Worm (Caenorhabditis elegans) whole organism, L1 larva: Measurements from ENCODE around the gene gcy-18.

Source experiments
- C16A3.4 ChIP-seq: fragments of 150-350 bp; optimal IDR thresholded peaks from 2 replicates; lab custom pipeline; 2014; ENCODE audit warnings: missing biosample characterization, missing genetic modification characterization
- C34B4.2 ChIP-seq: sonication (generic microtip); optimal IDR thresholded peaks from 2 replicates; lab custom pipeline; 2017; ENCODE audit warnings: mild to moderate bottlenecking, missing genetic modification characterization, missing compliant biosample characterization
- F16B12.6 ChIP-seq: fragments of 150-350 bp; optimal IDR thresholded peaks from 2 replicates; lab custom pipeline; 2014; ENCODE audit warnings: missing biosample characterization, missing genetic modification characterization
- Y116A8C.19 ChIP-seq: sonication (generic microtip); optimal IDR thresholded peaks from 2 replicates; lab custom pipeline; 2016; ENCODE audit warnings: missing compliant biosample characterization, missing genetic modification characterization, borderline replicate concordance
- blmp-1 ChIP-seq: fragments of 150-350 bp; optimal IDR thresholded peaks from 2 replicates; lab custom pipeline; 2014; ENCODE audit warnings: missing biosample characterization, missing genetic modification characterization
- ceh-8 ChIP-seq: fragments of 200-800 bp; sonication (Bioruptor generic); optimal IDR thresholded peaks from 2 replicates; lab custom pipeline; 2018; ENCODE audit warnings: mild to moderate bottlenecking, missing genetic modification characterization, moderate library complexity, missing compliant biosample characterization
- ces-1 ChIP-seq: fragments of 150-350 bp; optimal IDR thresholded peaks from 2 replicates; lab custom pipeline; 2014; ENCODE audit warnings: missing biosample characterization, missing genetic modification reagents, missing genetic modification characterization
- dpl-1 ChIP-seq, 3 experiments: fragments of 150-350 bp in 2 of 3; sonication (generic microtip) in 1 of 3; optimal IDR thresholded peaks; 2 replicates each; lab custom pipeline; 2014 to 2017; ENCODE audit warnings: missing biosample characterization in 3 of 3, missing genetic modification characterization in 3 of 3, missing genetic modification reagents in 3 of 3
- dsc-1 ChIP-seq: sonication (generic microtip); optimal IDR thresholded peaks from 2 replicates; lab custom pipeline; 2016; ENCODE audit warnings: mild to moderate bottlenecking, missing genetic modification characterization, missing compliant biosample characterization
- efl-1 ChIP-seq, 4 experiments: fragments of 150-350 bp; optimal IDR thresholded peaks in 3 of 4; peaks in 1 of 4; 1 replicate in 1 of 4; 2 replicates in 3 of 4; lab custom pipeline; 2014; ENCODE audit warnings: missing biosample characterization in 2 of 4, missing genetic modification characterization in 2 of 4, missing genetic modification reagents in 2 of 4
- efl-3 ChIP-seq: fragments of 200-800 bp; sonication (Bioruptor generic); optimal IDR thresholded peaks from 2 replicates; lab custom pipeline; 2018; ENCODE audit warnings: mild to moderate bottlenecking, missing genetic modification characterization, missing compliant biosample characterization
- elt-2 ChIP-seq: sonication (generic microtip); optimal IDR thresholded peaks from 2 replicates; lab custom pipeline; 2016; ENCODE audit warnings: missing genetic modification characterization, mild to moderate bottlenecking, inconsistent platforms, missing compliant biosample characterization, missing genetic modification reagents
- ets-5 ChIP-seq: fragments of 200-800 bp; sonication (Bioruptor generic); IDR thresholded peaks from 2 replicates; pipeline ENCODE4 v1.3.6; 2022; ENCODE audit warnings: missing genetic modification characterization, missing compliant biosample characterization
- fkh-4 ChIP-seq: sonication (generic microtip); optimal IDR thresholded peaks from 2 replicates; lab custom pipeline; 2016; ENCODE audit warnings: missing compliant biosample characterization, missing genetic modification characterization, borderline replicate concordance
- fkh-8 ChIP-seq: sonication (generic microtip); optimal IDR thresholded peaks from 2 replicates; lab custom pipeline; 2016; ENCODE audit warnings: mild to moderate bottlenecking, missing genetic modification characterization, missing compliant biosample characterization
- grh-1 ChIP-seq: fragments of 200-800 bp; sonication (Bioruptor generic); IDR thresholded peaks from 2 replicates; pipeline ENCODE4 v1.3.6; 2022; ENCODE audit warnings: missing genetic modification reagents, missing genetic modification characterization, missing compliant biosample characterization
- hlh-4 ChIP-seq: sonication (generic microtip); optimal IDR thresholded peaks from 2 replicates; lab custom pipeline; 2016; ENCODE audit warnings: mild to moderate bottlenecking, missing genetic modification characterization, missing compliant biosample characterization
- hpl-2 ChIP-seq: fragments of 150-350 bp; optimal IDR thresholded peaks from 2 replicates; lab custom pipeline; 2014; ENCODE audit warnings: missing biosample characterization, missing genetic modification reagents, missing genetic modification characterization
- jun-1 ChIP-seq: fragments of 150-350 bp; optimal IDR thresholded peaks from 2 replicates; lab custom pipeline; 2014; ENCODE audit warnings: missing biosample characterization, missing genetic modification reagents, missing genetic modification characterization
- lin-13 ChIP-seq: fragments of 150-350 bp; optimal IDR thresholded peaks from 2 replicates; lab custom pipeline; 2014; ENCODE audit warnings: missing biosample characterization, missing genetic modification reagents, missing genetic modification characterization
- lin-14 ChIP-seq: fragments of 200-800 bp; sonication (Bioruptor generic); optimal IDR thresholded peaks from 2 replicates; lab custom pipeline; 2018; ENCODE audit warnings: mild to moderate bottlenecking, missing genetic modification characterization, moderate library complexity, missing compliant biosample characterization
- lin-15B ChIP-seq: fragments of 150-350 bp; sonication (generic microtip); optimal IDR thresholded peaks from 3 replicates; lab custom pipeline; 2014; ENCODE audit warnings: missing biosample characterization, missing genetic modification characterization
- lin-39 ChIP-seq: fragments of 150-350 bp; optimal IDR thresholded peaks from 2 replicates; lab custom pipeline; 2014; ENCODE audit warnings: missing biosample characterization, missing genetic modification reagents, missing genetic modification characterization
- lsy-2 ChIP-seq, 2 experiments: fragments of 150-350 bp; optimal IDR thresholded peaks; 2 replicates each; lab custom pipeline; 2014; ENCODE audit warnings: missing biosample characterization in 2 of 2, missing genetic modification characterization in 2 of 2
- nhr-19 ChIP-seq: fragments of 200-800 bp; sonication (Bioruptor generic); conservative IDR thresholded peaks from 2 replicates; pipeline ENCODE4 v1.3.6; 2022; ENCODE audit warnings: missing genetic modification characterization, missing compliant biosample characterization
- nhr-47 ChIP-seq: sonication (generic microtip); optimal IDR thresholded peaks from 2 replicates; lab custom pipeline; 2016; ENCODE audit warnings: mild to moderate bottlenecking, missing genetic modification characterization, moderate library complexity, missing compliant biosample characterization
- nhr-76 ChIP-seq: sonication (generic microtip); optimal IDR thresholded peaks from 2 replicates; lab custom pipeline; 2017; ENCODE audit warnings: missing biosample characterization, missing genetic modification characterization
- nhr-84 ChIP-seq: sonication (generic microtip); optimal IDR thresholded peaks from 2 replicates; lab custom pipeline; 2017; ENCODE audit warnings: missing biosample characterization, missing genetic modification characterization
- nhr-85 ChIP-seq: sonication (generic microtip); peaks from one replicate; lab custom pipeline; 2016; ENCODE audit warnings: missing genetic modification characterization, inconsistent platforms, missing compliant biosample characterization
- pag-3 ChIP-seq: sonication (generic microtip); optimal IDR thresholded peaks from 2 replicates; lab custom pipeline; 2017; ENCODE audit warnings: missing genetic modification characterization, mild to moderate bottlenecking, missing compliant biosample characterization, antibody characterized with exemption, borderline replicate concordance; ENCODE audit not compliant: insufficient read depth
- pax-3 ChIP-seq: fragments of 200-800 bp; sonication (Bioruptor generic); optimal IDR thresholded peaks from 2 replicates; lab custom pipeline; 2018; ENCODE audit warnings: mild to moderate bottlenecking, missing genetic modification characterization, moderate library complexity, missing compliant biosample characterization
- pqm-1 ChIP-seq: sonication (generic microtip); optimal IDR thresholded peaks from 3 replicates; lab custom pipeline; 2017; ENCODE audit warnings: missing biosample characterization, missing genetic modification characterization
- snpc-4 ChIP-seq: fragments of 150-350 bp; optimal IDR thresholded peaks from 2 replicates; lab custom pipeline; 2014; ENCODE audit warnings: missing biosample characterization, missing genetic modification characterization
- sptf-1 ChIP-seq: fragments of 150-350 bp; optimal IDR thresholded peaks from 2 replicates; lab custom pipeline; 2014; ENCODE audit warnings: missing biosample characterization, missing genetic modification characterization
- sup-37 ChIP-seq: fragments of 200-800 bp; sonication (Bioruptor generic); optimal IDR thresholded peaks from 2 replicates; lab custom pipeline; 2018; ENCODE audit warnings: mild to moderate bottlenecking, missing genetic modification characterization, missing compliant biosample characterization
- tbx-2 ChIP-seq: sonication (generic microtip); optimal IDR thresholded peaks from 2 replicates; lab custom pipeline; 2016; ENCODE audit warnings: missing genetic modification characterization, missing compliant biosample characterization
- tlp-1 ChIP-seq: fragments of 150-350 bp; optimal IDR thresholded peaks from 2 replicates; lab custom pipeline; 2014; ENCODE audit warnings: missing biosample characterization, missing genetic modification characterization
- unc-30 ChIP-seq: sonication (generic microtip); optimal IDR thresholded peaks from 2 replicates; lab custom pipeline; 2017; ENCODE audit warnings: missing biosample characterization, missing genetic modification characterization
- vab-15 ChIP-seq: sonication (generic microtip); optimal IDR thresholded peaks from 2 replicates; lab custom pipeline; 2017; ENCODE audit warnings: missing genotype, mild to moderate bottlenecking, missing genetic modification characterization, missing compliant biosample characterization
- ztf-11 ChIP-seq, 2 experiments: sonication (generic microtip); optimal IDR thresholded peaks; 2 replicates each; lab custom pipeline; 2016 to 2017; ENCODE audit warnings: missing genetic modification characterization in 2 of 2, missing biosample characterization in 1 of 2, missing compliant biosample characterization in 1 of 2

Gene gcy-18

ce11 chrIV:12883190-12883589, 23.3 kb downstream of the gcy-18 start, which contains the start of gene ZK896.4:
ZK896.4 (minus strand) TSS chrIV:12883290.
- TF ChIP-seq sup-37 (GFP tag; lab: Kevin White, UChicago): no peak
- TF ChIP-seq F16B12.6: no peak
- TF ChIP-seq blmp-1 (tag; lab: Kevin White, UChicago): no peak
- no peak for TF ChIP-seq grh-1 (GFP tag; lab: Robert Waterston, UW)
- TF ChIP-seq lin-13 (GFP tag; lab: Kevin White, UChicago): no peak
- no peak for TF ChIP-seq fkh-4 (tag; lab: Kevin White, UChicago)
- TF ChIP-seq ztf-11 (tag; optimal IDR thresholded peaks at IDR 0.05; lab: Kevin White, UChicago): no peak
- TF ChIP-seq snpc-4: no peak
- TF ChIP-seq nhr-84 (tag; lab: Kevin White, UChicago): no peak
- TF ChIP-seq lin-14 (GFP tag; lab: Kevin White, UChicago): no peak
- no peak for TF ChIP-seq C34B4.2 (tag; lab: Kevin White, UChicago)

ce11 chrIV:12886012-12886411, 26.1 kb downstream of the gcy-18 start:
- TF ChIP-seq dpl-1 (GFP tag; optimal IDR thresholded peaks at IDR 0.05; lab: Kevin White, UChicago) (no peak), hlh-4 (no peak), unc-30 (tag; lab: Kevin White, UChicago) (no peak), tlp-1 (tag; lab: Kevin White, UChicago) (no peak), efl-3 (no peak), dsc-1 (no peak), nhr-76 (tag; lab: Kevin White, UChicago) (no peak), nhr-47 (tag; lab: Kevin White, UChicago) (no peak), efl-1 (optimal IDR thresholded peaks at IDR 0.05; lab: Kevin White, UChicago) (no peak), efl-1 (GFP tag; optimal IDR thresholded peaks at IDR 0.05 in 1 of 2; lab: Kevin White, UChicago) (no peak), fkh-4 (tag; lab: Kevin White, UChicago) (no peak), C16A3.4 (tag; lab: Kevin White, UChicago) (no peak)

- TF ChIP-seq ets-5 (GFP tag; lab: Robert Waterston, UW) (no peak), pax-3 (tag; lab: Kevin White, UChicago) (no peak), snpc-4 (no peak), efl-1 (optimal IDR thresholded peaks at IDR 0.05; lab: Kevin White, UChicago) (no peak), efl-1 (GFP tag; optimal IDR thresholded peaks at IDR 0.05 in 1 of 2; lab: Kevin White, UChicago) (peak in 1 of 2 experiments; percentile 30), jun-1 (peak; percentile 7), nhr-19 (GFP tag; lab: Robert Waterston, UW) (no peak), elt-2 (tag; lab: Kevin White, UChicago) (peak; percentile 88), efl-3 (no peak), pag-3 (tag; lab: Kevin White, UChicago) (no peak), lin-14 (GFP tag; lab: Kevin White, UChicago) (no peak), ceh-8 (GFP tag; lab: Kevin White, UChicago) (no peak), hpl-2 (GFP tag; lab: Kevin White, UChicago) (no peak), lin-39 (no peak), Y116A8C.19 (tag; lab: Kevin White, UChicago) (no peak), ces-1 (GFP tag; lab: Kevin White, UChicago) (no peak), sup-37 (GFP tag; lab: Kevin White, UChicago) (no peak), tbx-2 (tag; lab: Kevin White, UChicago) (no peak), hlh-4 (no peak), lsy-2 (tag; optimal IDR thresholded peaks at IDR 0.05; lab: Kevin White, UChicago) (no peak), lin-15B (tag; lab: Kevin White, UChicago) (no peak), nhr-85 (tag; lab: Kevin White, UChicago) (no peak), vab-15 (no peak), sptf-1 (tag; lab: Kevin White, UChicago) (no peak), pqm-1 (peak; percentile 78), fkh-8 (no peak), tlp-1 (tag; lab: Kevin White, UChicago) (no peak)
Observed at ce11 chrIV:12890445-12890844, 30.5 kb downstream of the gcy-18 start, which contains the start of gene K08D8.6. K08D8.6 (minus strand) TSS chrIV:12890508.
